Fruit fly (Drosophila melanogaster) ovary, adult (tissue): Measurements from ENCODE around the gene p130CAS.

Source experiments
- CG17801 ChIP-seq: fragments of 200-800 bp; optimal IDR thresholded peaks from 2 replicates; lab custom pipeline; 2019; ENCODE audit warnings: missing biosample characterization, mild to moderate bottlenecking, missing genetic modification characterization, moderate library complexity; ENCODE audit not compliant: partially characterized antibody

Gene p130CAS

dm6 chr3L:136591-137280 lies 15.9 kb upstream of the p130CAS start:
- peak; percentile 17 for TF ChIP-seq CG17801 (GFP tag; lab: Kevin White, UChicago)

dm6 chr3L:137596-138169 lies 15.0 kb upstream of the p130CAS start:
- no peak for TF ChIP-seq CG17801 (GFP tag; lab: Kevin White, UChicago)

dm6 chr3L:139574-140567 lies 12.8 kb upstream of the p130CAS start:
- TF ChIP-seq CG17801 (GFP tag; lab: Kevin White, UChicago), result no peak

dm6 chr3L:140838-141559 lies 11.7 kb upstream of the p130CAS start:
- TF ChIP-seq CG17801 (GFP tag; lab: Kevin White, UChicago), result no peak

dm6 chr3L:145998-146576 lies 6.6 kb upstream of the p130CAS start, which contains the start of gene CG6845:
TSS of gene CG6845 (plus strand) at chr3L:146433.
- peak; percentile 8 for TF ChIP-seq CG17801 (GFP tag; lab: Kevin White, UChicago)

- no peak for TF ChIP-seq CG17801 (GFP tag; lab: Kevin White, UChicago)
Measured at dm6 chr3L:153670-154069, 986 bp downstream of the p130CAS start.

dm6 chr3L:156591-157303 lies 4.1 kb downstream of the p130CAS start:
- peak; percentile 22 for TF ChIP-seq CG17801 (GFP tag; lab: Kevin White, UChicago)

dm6 chr3L:157674-158179 lies 5.0 kb downstream of the p130CAS start:
- TF ChIP-seq CG17801 (GFP tag; lab: Kevin White, UChicago), result no peak

- no peak for TF ChIP-seq CG17801 (GFP tag; lab: Kevin White, UChicago)
Measured at dm6 chr3L:159406-160084, 6.9 kb downstream of the p130CAS start.

- TF ChIP-seq CG17801 (GFP tag; lab: Kevin White, UChicago), result peak; percentile 34
Measured at dm6 chr3L:160446-161094, 7.9 kb downstream of the p130CAS start.

- TF ChIP-seq CG17801 (GFP tag; lab: Kevin White, UChicago), result no peak
Measured at dm6 chr3L:161833-162587, 9.3 kb downstream of the p130CAS start.
